Worm (Caenorhabditis elegans) whole organism, late embryonic: ENCODE data around the gene C06C6.9.

Experiments used
- ceh-19 ChIP-seq: fragments of 200-800 bp; sonication (Bioruptor generic); optimal IDR thresholded peaks from 2 replicates; lab custom pipeline; 2018; ENCODE audit warnings: mild to moderate bottlenecking, missing genetic modification characterization, missing compliant biosample characterization
- elt-2 ChIP-seq: sonication (generic microtip); optimal IDR thresholded peaks from 2 replicates; lab custom pipeline; 2016; ENCODE audit warnings: missing genetic modification reagents, missing genetic modification characterization, missing compliant biosample characterization
- lin-11 ChIP-seq: fragments of 200-800 bp; sonication (Bioruptor generic); optimal IDR thresholded peaks from 2 replicates; lab custom pipeline; 2018; ENCODE audit warnings: mild to moderate bottlenecking, missing genetic modification characterization, missing compliant biosample characterization
- nfya-1 ChIP-seq: sonication (generic microtip); optimal IDR thresholded peaks from 2 replicates; lab custom pipeline; 2017; ENCODE audit warnings: missing genetic modification characterization, mild to moderate bottlenecking, missing compliant biosample characterization, antibody characterized with exemption, moderate library complexity
- pha-4 ChIP-seq: fragments of 150-350 bp; optimal IDR thresholded peaks from 2 replicates; lab custom pipeline; 2018; ENCODE audit warnings: missing biosample characterization, missing genetic modification reagents, missing genetic modification characterization
- pqm-1 ChIP-seq: sonication (generic microtip); optimal IDR thresholded peaks from 2 replicates; lab custom pipeline; 2016; ENCODE audit warnings: missing genetic modification characterization, missing compliant biosample characterization
- sox-4 ChIP-seq: sonication (generic microtip); optimal IDR thresholded peaks from 2 replicates; lab custom pipeline; 2017; ENCODE audit warnings: mild to moderate bottlenecking, missing genetic modification characterization, inconsistent platforms, missing compliant biosample characterization

ce11 chrV:15952762-15953161, 43.8 kb downstream of the C06C6.9 start, which contains the start of gene srw-56:
- TF ChIP-seq elt-2 (tag; lab: Kevin White, UChicago) (no peak), pha-4 (tag; lab: Kevin White, UChicago) (no peak), lin-11 (tag; lab: Kevin White, UChicago) (no peak), sox-4 (tag; lab: Kevin White, UChicago) (no peak), ceh-19 (GFP tag; lab: Kevin White, UChicago) (no peak), pqm-1 (tag; lab: Kevin White, UChicago) (no peak), nfya-1 (no peak)
